Worm (Caenorhabditis elegans) whole organism, L2 larva: ENCODE results near the gene ugt-45.

Source experiments
- C34F6.9 ChIP-seq: fragments of 150-350 bp; optimal IDR thresholded peaks from 2 replicates; lab custom pipeline; 2014; ENCODE audit warnings: missing biosample characterization, missing genetic modification characterization
- F13H6.1 ChIP-seq: sonication (generic microtip); optimal IDR thresholded peaks from 2 replicates; lab custom pipeline; 2016; ENCODE audit warnings: missing genetic modification characterization, missing compliant biosample characterization
- Y55F3AM.14 ChIP-seq: fragments of 200-800 bp; sonication (Bioruptor generic); optimal IDR thresholded peaks from 2 replicates; lab custom pipeline; 2018; ENCODE audit warnings: mild to moderate bottlenecking, missing genetic modification characterization, missing compliant biosample characterization
- alr-1 ChIP-seq: fragments of 150-350 bp; optimal IDR thresholded peaks from 2 replicates; lab custom pipeline; 2014; ENCODE audit warnings: missing biosample characterization, missing genetic modification characterization
- aly-2 ChIP-seq: fragments of 150-350 bp; optimal IDR thresholded peaks from 2 replicates; lab custom pipeline; 2014; ENCODE audit warnings: missing biosample characterization, missing genetic modification characterization
- ama-1 ChIP-seq: fragments of 150-350 bp; optimal IDR thresholded peaks from 2 replicates; lab custom pipeline; 2018; ENCODE audit warnings: inconsistent platforms
- ceh-16 ChIP-seq: fragments of 150-350 bp; optimal IDR thresholded peaks from 2 replicates; lab custom pipeline; 2014; ENCODE audit warnings: missing biosample characterization, missing genetic modification characterization
- crh-2 ChIP-seq: sonication (generic microtip); optimal IDR thresholded peaks from 2 replicates; lab custom pipeline; 2017; ENCODE audit warnings: missing biosample characterization, missing genetic modification characterization
- dmd-4 ChIP-seq: sonication (generic microtip); optimal IDR thresholded peaks from 2 replicates; lab custom pipeline; 2017; ENCODE audit warnings: missing biosample characterization, missing genetic modification characterization
- egl-27 ChIP-seq: sonication (generic microtip); optimal IDR thresholded peaks from 3 replicates; lab custom pipeline; 2017; ENCODE audit warnings: missing biosample characterization, missing genetic modification reagents, missing genetic modification characterization
- fos-1 ChIP-seq: fragments of 150-350 bp; optimal IDR thresholded peaks from 2 replicates; lab custom pipeline; 2014; ENCODE audit warnings: missing biosample characterization, missing genetic modification characterization
- gmeb-1 ChIP-seq: fragments of 150-350 bp; optimal IDR thresholded peaks from 2 replicates; lab custom pipeline; 2014; ENCODE audit warnings: missing biosample characterization, missing genetic modification characterization
- lin-11 ChIP-seq: fragments of 150-350 bp; sonication (generic microtip); optimal IDR thresholded peaks from 2 replicates; lab custom pipeline; 2014; ENCODE audit warnings: missing biosample characterization, missing genetic modification characterization, inconsistent platforms, mixed read lengths
- lin-13 ChIP-seq: fragments of 150-350 bp; optimal IDR thresholded peaks from 2 replicates; lab custom pipeline; 2014; ENCODE audit warnings: missing biosample characterization, missing genetic modification reagents, missing genetic modification characterization
- lin-39 ChIP-seq: fragments of 150-350 bp; optimal IDR thresholded peaks from 2 replicates; lab custom pipeline; 2014; ENCODE audit warnings: missing biosample characterization, missing genetic modification reagents, missing genetic modification characterization
- lsy-2 ChIP-seq, 2 experiments: fragments of 150-350 bp in 1 of 2; sonication (generic microtip) in 1 of 2; optimal IDR thresholded peaks; 2 replicates each; lab custom pipeline; 2014 to 2017; ENCODE audit warnings: missing biosample characterization in 2 of 2, missing genetic modification characterization in 2 of 2
- mab-5 ChIP-seq: fragments of 150-350 bp; optimal IDR thresholded peaks from 2 replicates; lab custom pipeline; 2014; ENCODE audit warnings: missing biosample characterization, missing genetic modification characterization
- mbf-1 ChIP-seq: sonication (generic microtip); optimal IDR thresholded peaks from 2 replicates; lab custom pipeline; 2017; ENCODE audit warnings: missing biosample characterization, missing genetic modification characterization
- mdl-1 ChIP-seq, 2 experiments: fragments of 150-350 bp in 1 of 2; sonication (generic microtip) in 1 of 2; optimal IDR thresholded peaks; 2 replicates each; lab custom pipeline; 2017; ENCODE audit warnings: missing biosample characterization in 2 of 2, missing genetic modification characterization in 2 of 2
- nhr-10 ChIP-seq: sonication (generic microtip); optimal IDR thresholded peaks from 2 replicates; lab custom pipeline; 2017; ENCODE audit warnings: missing biosample characterization, missing genetic modification characterization
- nhr-11 ChIP-seq: fragments of 150-350 bp; optimal IDR thresholded peaks from 2 replicates; lab custom pipeline; 2014; ENCODE audit warnings: missing biosample characterization, missing genetic modification characterization
- nhr-129 ChIP-seq: fragments of 150-350 bp; optimal IDR thresholded peaks from 2 replicates; lab custom pipeline; 2014; ENCODE audit warnings: missing biosample characterization, missing genetic modification characterization
- nhr-21 ChIP-seq: fragments of 150-350 bp; optimal IDR thresholded peaks from 2 replicates; lab custom pipeline; 2014; ENCODE audit warnings: missing biosample characterization, missing genetic modification characterization
- nhr-237 ChIP-seq: fragments of 150-350 bp; optimal IDR thresholded peaks from 2 replicates; lab custom pipeline; 2014; ENCODE audit warnings: missing biosample characterization, missing genetic modification characterization
- nhr-25 ChIP-seq: fragments of 150-350 bp; sonication (generic microtip); optimal IDR thresholded peaks from 3 replicates; lab custom pipeline; 2014; ENCODE audit warnings: missing biosample characterization, missing genetic modification characterization
- nhr-6 ChIP-seq: fragments of 150-350 bp; optimal IDR thresholded peaks from 2 replicates; lab custom pipeline; 2014; ENCODE audit warnings: missing biosample characterization, missing genetic modification characterization
- nhr-77 ChIP-seq: fragments of 150-350 bp; optimal IDR thresholded peaks from 2 replicates; lab custom pipeline; 2014; ENCODE audit warnings: missing biosample characterization, missing genetic modification characterization
- peb-1 ChIP-seq: fragments of 150-350 bp; optimal IDR thresholded peaks from 2 replicates; lab custom pipeline; 2014; ENCODE audit warnings: missing biosample characterization, missing genetic modification characterization
- sma-3 ChIP-seq: sonication (generic microtip); optimal IDR thresholded peaks from 2 replicates; lab custom pipeline; 2016; ENCODE audit warnings: missing genetic modification reagents, missing genetic modification characterization, missing compliant biosample characterization
- sma-9 ChIP-seq, 2 experiments: fragments of 150-350 bp in 1 of 2; sonication (generic microtip) in 1 of 2; optimal IDR thresholded peaks; 2 replicates each; lab custom pipeline; 2014 to 2016; ENCODE audit warnings: missing genetic modification characterization in 2 of 2, mild to moderate bottlenecking in 1 of 2, missing biosample characterization in 1 of 2, missing compliant biosample characterization in 1 of 2, missing genetic modification reagents in 1 of 2, moderate library complexity in 1 of 2
- snpc-4 ChIP-seq: fragments of 150-350 bp; optimal IDR thresholded peaks from 2 replicates; lab custom pipeline; 2014; ENCODE audit warnings: missing biosample characterization, missing genetic modification characterization
- unc-39 ChIP-seq: fragments of 150-350 bp; optimal IDR thresholded peaks from 2 replicates; lab custom pipeline; 2014; ENCODE audit warnings: missing biosample characterization, missing genetic modification characterization
- unc-55 ChIP-seq: fragments of 150-350 bp; sonication (generic microtip); optimal IDR thresholded peaks from 3 replicates; lab custom pipeline; 2014; ENCODE audit warnings: missing biosample characterization, missing genetic modification reagents, missing genetic modification characterization
- unc-62 ChIP-seq: fragments of 150-350 bp; optimal IDR thresholded peaks from 2 replicates; lab custom pipeline; 2014; ENCODE audit warnings: missing biosample characterization, missing genetic modification reagents, missing genetic modification characterization
- zag-1 ChIP-seq: fragments of 150-350 bp; optimal IDR thresholded peaks from 2 replicates; lab custom pipeline; 2014; ENCODE audit warnings: missing biosample characterization, missing genetic modification characterization
- ztf-4 ChIP-seq: fragments of 150-350 bp; optimal IDR thresholded peaks from 2 replicates; lab custom pipeline; 2014; ENCODE audit warnings: missing biosample characterization, missing genetic modification characterization

ugt-45 gene

DNA sequence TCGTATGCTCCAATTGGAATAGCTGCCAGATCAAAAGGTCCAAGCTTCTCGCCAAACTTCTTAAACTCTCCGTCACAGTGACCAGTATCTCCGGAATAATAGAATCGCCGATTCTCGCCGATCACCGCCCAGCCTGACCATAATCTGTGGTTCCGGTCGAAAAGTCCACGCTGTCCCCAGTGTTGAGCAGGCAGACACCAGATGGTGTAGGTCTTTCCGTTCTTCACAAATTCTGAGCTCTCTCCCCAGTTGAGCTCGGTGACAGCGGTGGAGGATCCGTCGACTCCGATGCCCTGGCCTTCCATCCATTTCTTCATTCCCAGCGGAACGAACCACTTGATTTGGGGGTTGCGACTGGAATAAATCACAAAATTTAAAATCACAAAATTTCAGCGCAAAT lies 14.7 kb downstream of the ugt-45 start:
- no peak for TF ChIP-seq F13H6.1
- TF ChIP-seq nhr-237 (tag; lab: Kevin White, UChicago) = no peak
- TF ChIP-seq lsy-2 (tag; optimal IDR thresholded peaks at IDR 0.05; lab: Kevin White, UChicago) = no peak
- TF ChIP-seq Y55F3AM.14 (GFP tag; lab: Kevin White, UChicago) = no peak
- TF ChIP-seq alr-1 (tag; lab: Kevin White, UChicago) = no peak
- no peak for TF ChIP-seq unc-39 (tag; lab: Kevin White, UChicago)
- no peak for TF ChIP-seq aly-2 (tag; lab: Kevin White, UChicago)
- no peak for TF ChIP-seq crh-2
- TF ChIP-seq nhr-6 = no peak
- no peak for TF ChIP-seq nhr-129
- TF ChIP-seq unc-62 (GFP tag; lab: Kevin White, UChicago) = no peak
- no peak for TF ChIP-seq gmeb-1 (tag; lab: Kevin White, UChicago)
- no peak for TF ChIP-seq mbf-1 (tag; lab: Kevin White, UChicago)
- TF ChIP-seq egl-27 (tag; lab: Kevin White, UChicago) = no peak
- no peak for TF ChIP-seq nhr-77 (tag; lab: Kevin White, UChicago)

DNA sequence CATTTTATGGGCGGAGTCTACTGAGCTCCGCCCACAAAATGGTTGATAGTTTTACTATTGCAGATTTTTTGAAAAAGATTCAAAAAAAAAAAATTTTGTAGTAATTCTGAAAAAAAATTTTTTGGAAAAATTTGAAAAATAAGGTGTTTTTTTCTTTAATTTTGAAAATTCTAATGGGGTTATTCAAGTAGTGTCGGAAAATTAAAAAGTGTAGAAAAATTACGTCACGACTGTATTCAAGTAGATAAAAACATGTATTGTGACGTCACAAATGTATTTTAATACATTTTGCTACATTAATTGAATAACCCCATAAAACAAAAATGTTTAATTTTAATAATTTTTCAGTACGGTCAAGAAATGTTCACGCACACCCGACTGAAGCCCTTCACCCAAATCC lies 17.6 kb downstream of the ugt-45 start:
- TF ChIP-seq mbf-1 (tag; lab: Kevin White, UChicago) = no peak
- TF ChIP-seq snpc-4 = no peak
- TF ChIP-seq crh-2 = no peak
- TF ChIP-seq zag-1 (tag; lab: Kevin White, UChicago) = no peak
- no peak for TF ChIP-seq ama-1 (lab: Kevin White, UChicago)
- TF ChIP-seq nhr-21 = no peak
- TF ChIP-seq fos-1 (tag; lab: Kevin White, UChicago) = no peak
- TF ChIP-seq F13H6.1 = no peak
- no peak for TF ChIP-seq lin-13 (GFP tag; lab: Kevin White, UChicago)
- TF ChIP-seq C34F6.9 (tag; lab: Kevin White, UChicago) = no peak
- no peak for TF ChIP-seq nhr-10 (tag; lab: Kevin White, UChicago)
- TF ChIP-seq egl-27 (tag; lab: Kevin White, UChicago) = no peak
- TF ChIP-seq nhr-237 (tag; lab: Kevin White, UChicago) = no peak
- TF ChIP-seq mdl-1 (tag; optimal IDR thresholded peaks at IDR 0.05; lab: Kevin White, UChicago) = no peak
- no peak for TF ChIP-seq nhr-129

DNA sequence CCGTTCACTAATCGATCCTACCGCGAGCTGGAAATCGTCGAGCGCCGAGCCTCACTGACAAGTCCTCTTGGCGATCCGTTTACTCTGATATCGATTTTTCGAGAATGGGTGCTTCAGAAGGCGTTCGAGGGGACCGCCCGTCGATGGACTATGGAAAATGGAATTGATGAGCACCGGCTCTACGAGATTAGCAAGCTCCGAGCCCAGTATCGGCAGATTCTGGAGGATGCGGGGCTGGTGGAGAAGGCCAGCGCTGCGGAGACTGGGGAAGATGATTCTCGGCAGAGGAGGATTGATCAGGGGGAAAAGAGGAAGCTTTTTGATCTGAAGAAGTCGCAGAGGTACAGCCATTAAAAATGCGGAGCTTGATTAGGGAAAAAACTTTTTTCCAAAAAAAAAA lies 19.5 kb downstream of the ugt-45 start:
- TF ChIP-seq C34F6.9 (tag; lab: Kevin White, UChicago) (no peak), nhr-10 (tag; lab: Kevin White, UChicago) (no peak), ztf-4 (no peak), lin-39 (no peak), unc-62 (GFP tag; lab: Kevin White, UChicago) (no peak), Y55F3AM.14 (GFP tag; lab: Kevin White, UChicago) (no peak), sma-3 (GFP tag; lab: Kevin White, UChicago) (no peak), egl-27 (tag; lab: Kevin White, UChicago) (no peak), unc-55 (GFP tag; lab: Kevin White, UChicago) (no peak), zag-1 (tag; lab: Kevin White, UChicago) (no peak), ceh-16 (tag; lab: Kevin White, UChicago) (no peak), nhr-21 (no peak), lin-11 (no peak), gmeb-1 (tag; lab: Kevin White, UChicago) (no peak)

ce11 chrIV:3725845-3726244 lies 25.1 kb downstream of the ugt-45 start, which contains the start of gene smgl-2:
smgl-2 (plus strand) TSS chrIV:3726164.
- TF ChIP-seq lin-11 = peak; percentile 27
- no peak for TF ChIP-seq dmd-4
- TF ChIP-seq mbf-1 (tag; lab: Kevin White, UChicago) = no peak
- TF ChIP-seq fos-1 (tag; lab: Kevin White, UChicago) = peak; percentile 52
- no peak for TF ChIP-seq nhr-10 (tag; lab: Kevin White, UChicago)
- peak; percentile 54 for TF ChIP-seq snpc-4
- peak; percentile 23 for TF ChIP-seq nhr-129
- no peak for TF ChIP-seq sma-9 (GFP tag; optimal IDR thresholded peaks at IDR 0.05; lab: Kevin White, UChicago)
- TF ChIP-seq sma-9 (tag; optimal IDR thresholded peaks at IDR 0.05; lab: Kevin White, UChicago) = no peak
- no peak for TF ChIP-seq peb-1
- peak; percentile 86 for TF ChIP-seq gmeb-1 (tag; lab: Kevin White, UChicago)
- peak; percentile 61 for TF ChIP-seq nhr-25 (tag; lab: Kevin White, UChicago)
- peak; percentile 69 for TF ChIP-seq mab-5
- peak; percentile 31 for TF ChIP-seq ama-1 (lab: Kevin White, UChicago)
- peak; percentile 79 for TF ChIP-seq lin-13 (GFP tag; lab: Kevin White, UChicago)
- TF ChIP-seq nhr-6 = no peak
- TF ChIP-seq F13H6.1 = peak; percentile 63
- peak; percentile 88 for TF ChIP-seq C34F6.9 (tag; lab: Kevin White, UChicago)
- TF ChIP-seq nhr-21 = peak; percentile 15
- peak; percentile 79 for TF ChIP-seq crh-2
- peak; percentile 83 to 89 for TF ChIP-seq lsy-2 (tag; optimal IDR thresholded peaks at IDR 0.05; lab: Kevin White, UChicago)
- no peak for TF ChIP-seq nhr-11 (tag; lab: Kevin White, UChicago)
- peak; percentile 59 for TF ChIP-seq sma-3 (GFP tag; lab: Kevin White, UChicago)
- peak; percentile 85 for TF ChIP-seq unc-55 (GFP tag; lab: Kevin White, UChicago)
